Fruit fly (Drosophila melanogaster) whole organism, embryonic: ENCODE data around the gene RpL28.

Source experiments
- Atf6 ChIP-seq: fragments of 200-800 bp; sonication (Bioruptor generic); IDR thresholded peaks from 2 replicates; pipeline ENCODE4 v1.3.6; 2022; ENCODE audit warnings: missing biosample characterization, missing genetic modification characterization
- Blimp-1 ChIP-seq: fragments of 200-800 bp; sonication (Bioruptor generic); optimal IDR thresholded peaks from 3 replicates; lab custom pipeline; 2018; ENCODE audit warnings: missing biosample characterization, missing genetic modification characterization, mild to moderate bottlenecking, moderate library complexity, missing genetic modification reagents
- CG10209 ChIP-seq: fragments of 200-800 bp; sonication (Bioruptor generic); optimal IDR thresholded peaks from 3 replicates; lab custom pipeline; 2017; ENCODE audit warnings: missing biosample characterization, mild to moderate bottlenecking, missing genetic modification characterization, missing genetic modification reagents
- CG12155 ChIP-seq: fragments of 200-800 bp; sonication (Bioruptor generic); optimal IDR thresholded peaks from 3 replicates; lab custom pipeline; 2016; ENCODE audit warnings: missing biosample characterization, missing genetic modification characterization
- CG12219 ChIP-seq: fragments of 200-800 bp; sonication (Bioruptor generic); optimal IDR thresholded peaks from 3 replicates; lab custom pipeline; 2018; ENCODE audit warnings: missing biosample characterization, mild to moderate bottlenecking, missing genetic modification characterization
- CG12744 ChIP-seq: fragments of 200-800 bp; sonication (Bioruptor generic); optimal IDR thresholded peaks from 2 replicates; lab custom pipeline; 2016; ENCODE audit warnings: missing biosample characterization, missing genetic modification characterization
- CG13123 ChIP-seq: fragments of 200-800 bp; sonication (Bioruptor generic); optimal IDR thresholded peaks from 2 replicates; lab custom pipeline; 2016; ENCODE audit warnings: missing biosample characterization, missing genetic modification characterization
- CG15073 ChIP-seq: fragments of 200-800 bp; sonication (Bioruptor generic); optimal IDR thresholded peaks from 2 replicates; lab custom pipeline; 2016; ENCODE audit warnings: missing biosample characterization, missing genetic modification characterization
- CG17912 ChIP-seq: fragments of 200-800 bp; sonication (Bioruptor generic); optimal IDR thresholded peaks from 2 replicates; lab custom pipeline; 2018; ENCODE audit warnings: missing biosample characterization, mild to moderate bottlenecking, missing genetic modification characterization
- CG18262 ChIP-seq: fragments of 200-800 bp; optimal IDR thresholded peaks from 3 replicates; lab custom pipeline; 2019; ENCODE audit warnings: missing biosample characterization, mild to moderate bottlenecking, missing genetic modification characterization, moderate library complexity
- CG2120 ChIP-seq: fragments of 200-800 bp; sonication (Bioruptor generic); optimal IDR thresholded peaks from 3 replicates; lab custom pipeline; 2016; ENCODE audit warnings: missing biosample characterization, missing genetic modification characterization
- CG2129 ChIP-seq: fragments of 200-800 bp; sonication (Bioruptor generic); IDR thresholded peaks from 2 replicates; pipeline ENCODE4 v1.3.6; 2022; ENCODE audit warnings: missing biosample characterization, missing genetic modification characterization; ENCODE audit not compliant: partially characterized antibody
- CG2199 ChIP-seq: fragments of 200-800 bp; sonication (Bioruptor generic); IDR thresholded peaks from 3 replicates; pipeline ENCODE4 v1.3.6; 2022; ENCODE audit warnings: missing biosample characterization, missing genetic modification characterization
- CG3838 ChIP-seq: fragments of 200-800 bp; sonication (Bioruptor generic); optimal IDR thresholded peaks from 3 replicates; lab custom pipeline; 2016; ENCODE audit warnings: missing biosample characterization, missing genetic modification characterization
- CG4707 ChIP-seq: fragments of 200-800 bp; sonication (Bioruptor generic); optimal IDR thresholded peaks from 2 replicates; lab custom pipeline; 2018; ENCODE audit warnings: missing biosample characterization, mild to moderate bottlenecking, missing genetic modification characterization, moderate library complexity
- CG4820 ChIP-seq: fragments of 200-800 bp; sonication (Bioruptor generic); optimal IDR thresholded peaks from 3 replicates; lab custom pipeline; 2016; ENCODE audit warnings: missing biosample characterization, missing genetic modification characterization
- CG6683 ChIP-seq: fragments of 200-800 bp; sonication (Bioruptor generic); optimal IDR thresholded peaks from 2 replicates; lab custom pipeline; 2017; ENCODE audit warnings: missing biosample characterization, mild to moderate bottlenecking, missing genetic modification characterization, missing genetic modification reagents
- CG6791 ChIP-seq: fragments of 200-800 bp; sonication (Bioruptor generic); IDR thresholded peaks from 3 replicates; pipeline ENCODE4 v1.3.6; 2022; ENCODE audit warnings: missing biosample characterization, missing genetic modification characterization; ENCODE audit not compliant: partially characterized antibody
- CG7556 ChIP-seq: fragments of 200-800 bp; sonication (Bioruptor generic); optimal IDR thresholded peaks from 2 replicates; lab custom pipeline; 2017; ENCODE audit warnings: missing biosample characterization, mild to moderate bottlenecking, missing genetic modification characterization
- CG8388 ChIP-seq: fragments of 200-800 bp; sonication (Bioruptor generic); optimal IDR thresholded peaks from 2 replicates; lab custom pipeline; 2019; ENCODE audit warnings: missing biosample characterization, mild to moderate bottlenecking, missing genetic modification characterization, moderate library complexity
- CG9437 ChIP-seq: fragments of 200-800 bp; sonication (Bioruptor generic); optimal IDR thresholded peaks from 2 replicates; lab custom pipeline; 2018; ENCODE audit warnings: missing biosample characterization, mild to moderate bottlenecking, missing genetic modification characterization
- Dbx ChIP-seq: fragments of 200-800 bp; sonication (Bioruptor generic); IDR thresholded peaks from 3 replicates; pipeline ENCODE4 v1.3.6; 2022; ENCODE audit warnings: missing biosample characterization, missing genetic modification characterization
- Fer3 ChIP-seq: fragments of 200-800 bp; sonication (Bioruptor generic); optimal IDR thresholded peaks from 2 replicates; lab custom pipeline; 2018; ENCODE audit warnings: missing biosample characterization, mild to moderate bottlenecking, missing genetic modification characterization, moderate library complexity
- Lhr ChIP-seq: fragments of 200-800 bp; sonication (Bioruptor generic); optimal IDR thresholded peaks from 3 replicates; lab custom pipeline; 2017; ENCODE audit warnings: mild to moderate bottlenecking, missing biosample characterization, missing genetic modification reagents, missing genetic modification characterization
- MESR4 ChIP-seq: fragments of 200-800 bp; sonication (Bioruptor generic); optimal IDR thresholded peaks from 2 replicates; lab custom pipeline; 2018; ENCODE audit warnings: missing biosample characterization, mild to moderate bottlenecking, missing genetic modification characterization, moderate library complexity
- Pdp1 ChIP-seq, 2 experiments: fragments of 200-800 bp; sonication (Bioruptor generic); optimal IDR thresholded peaks; 3 replicates each; lab custom pipeline; 2016; ENCODE audit warnings: missing biosample characterization in 2 of 2, missing genetic modification characterization in 2 of 2, mild to moderate bottlenecking in 1 of 2, moderate library complexity in 1 of 2
- Scr ChIP-seq: fragments of 200-800 bp; sonication (Bioruptor generic); IDR thresholded peaks from 2 replicates; pipeline ENCODE4 v1.3.6; 2022; ENCODE audit warnings: missing biosample characterization, missing genetic modification characterization; ENCODE audit not compliant: partially characterized antibody
- Sox102F ChIP-seq: fragments of 200-800 bp; sonication (Bioruptor generic); optimal IDR thresholded peaks from 2 replicates; lab custom pipeline; 2018; ENCODE audit warnings: missing biosample characterization, mild to moderate bottlenecking, missing genetic modification characterization, moderate library complexity
- bbx ChIP-seq: fragments of 200-800 bp; sonication (Bioruptor generic); IDR thresholded peaks from 2 replicates; pipeline ENCODE4 v1.3.6; 2022; ENCODE audit warnings: missing biosample characterization, missing genetic modification characterization; ENCODE audit not compliant: partially characterized antibody
- br ChIP-seq: fragments of >200 bp; optimal IDR thresholded peaks from 2 replicates; lab custom pipeline; 2017
- en ChIP-seq: fragments of 200-800 bp; sonication (Bioruptor generic); optimal IDR thresholded peaks from 2 replicates; lab custom pipeline; 2016; ENCODE audit warnings: missing biosample characterization, missing genetic modification characterization
- grau ChIP-seq: fragments of 200-800 bp; optimal IDR thresholded peaks from 3 replicates; lab custom pipeline; 2019; ENCODE audit warnings: missing biosample characterization, mild to moderate bottlenecking, missing genetic modification characterization, moderate library complexity
- gt ChIP-seq: fragments of 200-800 bp; sonication (Bioruptor generic); IDR thresholded peaks from 2 replicates; pipeline ENCODE4 v1.3.6; 2022; ENCODE audit warnings: missing biosample characterization, missing genetic modification characterization
- ind ChIP-seq: fragments of 200-800 bp; sonication (Bioruptor generic); optimal IDR thresholded peaks from 3 replicates; lab custom pipeline; 2016; ENCODE audit warnings: missing biosample characterization, missing genetic modification characterization
- kah ChIP-seq: fragments of 200-800 bp; sonication (Bioruptor generic); optimal IDR thresholded peaks from 2 replicates; lab custom pipeline; 2018; ENCODE audit warnings: missing biosample characterization, mild to moderate bottlenecking, missing genetic modification characterization
- lab ChIP-seq: fragments of 200-800 bp; sonication (Bioruptor generic); optimal IDR thresholded peaks from 3 replicates; lab custom pipeline; 2017; ENCODE audit warnings: missing biosample characterization, missing genetic modification characterization, mild to moderate bottlenecking, moderate library complexity, missing genetic modification reagents
- lbe ChIP-seq: fragments of 200-800 bp; sonication (Bioruptor generic); optimal IDR thresholded peaks from 2 replicates; lab custom pipeline; 2016; ENCODE audit warnings: missing biosample characterization, mild to moderate bottlenecking, missing genetic modification characterization
- mam ChIP-seq: fragments of 200-800 bp; sonication (Bioruptor generic); optimal IDR thresholded peaks from 3 replicates; lab custom pipeline; 2016; ENCODE audit warnings: missing biosample characterization, missing genetic modification characterization
- nau ChIP-seq: fragments of 200-800 bp; sonication (Bioruptor generic); optimal IDR thresholded peaks from 3 replicates; lab custom pipeline; 2017; ENCODE audit warnings: missing biosample characterization, mild to moderate bottlenecking, missing genetic modification characterization, missing genetic modification reagents
- oc ChIP-seq: fragments of 200-800 bp; sonication (Bioruptor generic); optimal IDR thresholded peaks from 2 replicates; lab custom pipeline; 2018; ENCODE audit warnings: missing biosample characterization, mild to moderate bottlenecking, missing genetic modification characterization, moderate library complexity
- pros ChIP-seq: fragments of 200-800 bp; sonication (Bioruptor generic); optimal IDR thresholded peaks from 3 replicates; lab custom pipeline; 2019; ENCODE audit warnings: missing biosample characterization, mild to moderate bottlenecking, missing genetic modification characterization, moderate library complexity
- pum ChIP-seq: fragments of 200-800 bp; sonication (Bioruptor generic); optimal IDR thresholded peaks from 2 replicates; lab custom pipeline; 2016; ENCODE audit warnings: missing biosample characterization, missing genetic modification characterization
- shn ChIP-seq: fragments of 200-800 bp; sonication (Bioruptor generic); optimal IDR thresholded peaks from 3 replicates; lab custom pipeline; 2016; ENCODE audit warnings: missing biosample characterization, missing genetic modification characterization
- sob ChIP-seq: fragments of 200-800 bp; sonication (Bioruptor generic); IDR thresholded peaks from 2 replicates; pipeline ENCODE4 v1.3.6; 2022; ENCODE audit warnings: missing biosample characterization, missing genetic modification characterization
- twi ChIP-seq: fragments of 200-800 bp; optimal IDR thresholded peaks from 2 replicates; lab custom pipeline; 2019; ENCODE audit warnings: missing biosample characterization, mild to moderate bottlenecking, missing genetic modification characterization, moderate library complexity
- tx ChIP-seq: fragments of 200-800 bp; sonication (Bioruptor generic); optimal IDR thresholded peaks from 2 replicates; lab custom pipeline; 2016; ENCODE audit warnings: missing biosample characterization, missing genetic modification characterization
- unpg ChIP-seq: fragments of 200-800 bp; sonication (Bioruptor generic); optimal IDR thresholded peaks from 3 replicates; lab custom pipeline; 2018; ENCODE audit warnings: missing biosample characterization, mild to moderate bottlenecking, missing genetic modification characterization, moderate library complexity
- vvl ChIP-seq: fragments of 200-800 bp; sonication (Bioruptor generic); IDR thresholded peaks from 2 replicates; pipeline ENCODE4 v1.3.6; 2022; ENCODE audit warnings: missing biosample characterization, missing genetic modification characterization

Gene RpL28

DNA sequence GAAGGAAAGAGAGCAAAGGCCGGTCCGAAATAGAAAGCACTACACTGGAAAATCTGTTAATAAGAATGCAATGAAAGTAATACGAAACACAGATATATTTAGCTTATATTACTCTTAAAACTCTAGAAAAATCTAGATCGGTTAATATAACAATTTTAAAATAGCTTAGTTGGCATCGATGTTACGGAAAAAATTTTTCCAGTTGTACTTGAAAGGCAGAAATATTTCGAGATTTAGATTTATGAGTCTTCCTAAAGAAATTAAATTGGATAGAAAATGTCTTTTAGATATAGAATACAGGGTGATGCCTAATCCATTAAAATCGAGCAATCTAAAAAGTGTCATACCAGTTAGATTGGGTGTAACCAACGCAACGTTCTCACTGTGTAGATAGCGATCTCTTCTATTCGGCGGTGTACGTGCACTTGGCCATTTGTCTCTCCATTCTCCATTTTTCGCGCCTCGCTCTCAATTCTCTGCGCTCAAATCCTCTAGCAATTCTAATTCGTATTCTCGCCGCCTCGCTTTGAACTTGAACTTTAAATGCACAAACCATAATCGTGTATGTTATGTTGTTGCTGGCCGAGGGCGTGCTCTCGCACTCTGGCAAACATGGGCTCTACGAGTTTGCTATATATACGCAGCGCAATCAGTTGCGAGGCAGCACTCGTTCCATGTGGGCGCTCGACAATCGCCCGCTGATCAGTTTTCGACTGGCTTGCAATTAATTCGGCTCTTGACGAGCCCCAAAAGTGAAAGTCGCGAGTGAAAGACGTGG lies 27.4 kb upstream of the RpL28 start (continued):
- TF ChIP-seq sob: peak; percentile 82; the same call in 1 of the 2 replicates
- TF ChIP-seq CG7556: peak; percentile 97
- peak; percentile 78 for TF ChIP-seq CG6683
- no peak for TF ChIP-seq CG6791
- peak; percentile 84 for TF ChIP-seq Lhr (GFP tag; lab: Kevin White, UChicago)
- TF ChIP-seq Sox102F (GFP tag; lab: Kevin White, UChicago): peak; percentile 94
- TF ChIP-seq tx (GFP tag; lab: Kevin White, UChicago): peak; percentile 95
- TF ChIP-seq Atf6: peak; percentile 86; the same call in 1 of the 2 replicates
- peak; percentile 90 for TF ChIP-seq CG3838 (GFP tag; lab: Kevin White, UChicago)
- peak; percentile 70; the same call in 2 of the 3 replicates for TF ChIP-seq Dbx (GFP tag; lab: Robert Waterston, UW)
- no peak for TF ChIP-seq br (lab: Kevin White, UChicago)
- peak; percentile 76 for TF ChIP-seq CG15073
- TF ChIP-seq CG4820 (GFP tag; lab: Kevin White, UChicago): peak; percentile 95
- peak; percentile 86 for TF ChIP-seq oc (tag; lab: Kevin White, UChicago)
- TF ChIP-seq CG4707 (GFP tag; lab: Kevin White, UChicago): peak; percentile 76
- TF ChIP-seq pros: peak; percentile 62
- peak; percentile 97 for TF ChIP-seq CG10209 (GFP tag; lab: Kevin White, UChicago)
- peak; percentile 98 for TF ChIP-seq CG2120 (GFP tag; lab: Kevin White, UChicago)
- TF ChIP-seq gt (GFP tag; lab: Robert Waterston, UW): peak; percentile 63
- peak; percentile 95 for TF ChIP-seq CG9437 (GFP tag; lab: Kevin White, UChicago)
- peak; percentile 89 for TF ChIP-seq CG12155 (GFP tag; lab: Kevin White, UChicago)
- TF ChIP-seq CG2199: no peak
- peak; percentile 92 to 96 for TF ChIP-seq Pdp1 (GFP tag; optimal IDR thresholded peaks at IDR 0.05; lab: Kevin White, UChicago)
- TF ChIP-seq CG2129: no peak
- peak; percentile 95 for TF ChIP-seq ind (GFP tag; lab: Kevin White, UChicago)
- peak; percentile 98 for TF ChIP-seq CG18262
- peak; percentile 93 for TF ChIP-seq CG8388 (GFP tag; lab: Kevin White, UChicago)
- TF ChIP-seq en (GFP tag; lab: Kevin White, UChicago): peak; percentile 80
- TF ChIP-seq lab (GFP tag; lab: Kevin White, UChicago): peak; percentile 89
- TF ChIP-seq vvl (GFP tag; lab: Robert Waterston, UW): peak; percentile 79
- TF ChIP-seq mam (GFP tag; lab: Kevin White, UChicago): peak; percentile 95
- peak; percentile 83 for TF ChIP-seq unpg (GFP tag; lab: Kevin White, UChicago)
- no peak for TF ChIP-seq MESR4 (GFP tag; lab: Kevin White, UChicago)
- peak; percentile 57 for TF ChIP-seq CG17912 (GFP tag; lab: Kevin White, UChicago)
- peak; percentile 86 for TF ChIP-seq CG12219
- TF ChIP-seq lbe (GFP tag; lab: Kevin White, UChicago): peak; percentile 42
- peak; percentile 95 for TF ChIP-seq pum (GFP tag; lab: Kevin White, UChicago)
- TF ChIP-seq kah (GFP tag; lab: Kevin White, UChicago): peak; percentile 73
- peak; percentile 93 for TF ChIP-seq nau (GFP tag; lab: Kevin White, UChicago)
- peak; percentile 81 for TF ChIP-seq Fer3 (tag; lab: Kevin White, UChicago)
- TF ChIP-seq shn (GFP tag; lab: Kevin White, UChicago): peak; percentile 91
- TF ChIP-seq Blimp-1 (GFP tag; lab: Kevin White, UChicago): peak; percentile 66
- TF ChIP-seq Scr (GFP tag; lab: Robert Waterston, UW): no peak
- peak; percentile 93 for TF ChIP-seq twi
- peak; percentile 92 for TF ChIP-seq CG12744
- peak; percentile 85 for TF ChIP-seq CG13123 (GFP tag; lab: Kevin White, UChicago)
- TF ChIP-seq bbx: peak; percentile 32; the same call in 1 of the 2 replicates
- TF ChIP-seq grau (tag; lab: Kevin White, UChicago): peak; percentile 96
